Fruit fly (Drosophila melanogaster): ENCODE results near the gene asun.

asun gene

DNA sequence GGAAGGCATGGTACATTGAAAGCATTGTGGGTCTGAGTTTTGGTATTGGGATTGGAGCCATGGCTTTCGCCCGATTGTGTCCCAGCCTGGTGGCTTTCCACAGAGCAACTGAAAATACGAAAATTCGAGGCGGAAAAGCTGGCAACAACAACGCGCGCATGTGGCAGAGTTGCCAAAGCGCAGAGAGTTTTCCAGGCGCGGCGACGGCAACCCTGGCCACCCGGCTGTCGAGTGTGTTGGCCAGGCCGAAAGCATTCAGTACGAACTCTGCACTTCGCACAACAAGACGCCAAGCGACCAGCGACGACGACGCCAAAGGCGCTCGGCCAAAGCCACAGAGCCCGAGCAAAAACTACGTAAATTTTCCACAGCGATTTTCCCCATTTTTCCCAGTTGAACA lies 38.3 kb upstream of the asun start:
- TF ChIP-seq CTCF (optimal IDR thresholded peaks at IDR 0.05) (no peak), CG8478 (optimal IDR thresholded peaks at IDR 0.05) (no peak)

- no peak for TF ChIP-seq CG8478 (optimal IDR thresholded peaks at IDR 0.05)
- no peak for TF ChIP-seq CTCF (optimal IDR thresholded peaks at IDR 0.05)
Measured at dm6 chr3R:16227074-16227473, 37.0 kb upstream of the asun start.

- TF ChIP-seq CTCF (optimal IDR thresholded peaks at IDR 0.05) (no peak), CG8478 (optimal IDR thresholded peaks at IDR 0.05) (peak; percentile 81)
Measured at dm6 chr3R:16228719-16229704, 35.1 kb upstream of the asun start.

DNA sequence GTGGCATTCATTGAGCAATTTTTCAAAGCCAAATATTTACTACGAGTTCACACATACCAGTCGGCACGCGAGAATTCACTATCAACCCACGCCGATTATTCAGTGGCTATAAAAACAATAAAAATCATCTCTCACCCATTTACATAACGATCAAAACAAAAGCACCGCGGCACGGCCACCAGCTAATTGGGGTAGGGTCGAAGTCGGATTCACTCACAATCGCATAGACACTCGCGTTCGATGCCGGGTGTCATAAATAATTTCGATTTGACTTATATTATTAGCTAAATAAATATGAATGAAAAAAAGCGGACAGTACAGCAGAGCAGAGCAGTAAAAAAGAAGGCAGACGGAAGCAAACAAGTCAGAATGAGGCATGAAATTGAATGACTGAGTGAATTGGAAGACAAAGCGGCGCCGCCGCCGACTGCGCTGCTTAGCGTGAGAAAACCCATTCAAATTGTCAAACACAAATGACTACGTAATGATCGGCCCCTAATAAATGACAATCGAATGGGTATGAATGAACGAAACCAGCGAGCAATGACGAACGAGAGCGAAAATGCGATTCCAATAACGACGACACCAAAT lies 33.9 kb upstream of the asun start:
- TF ChIP-seq CG8478 (optimal IDR thresholded peaks at IDR 0.05) (no peak), CTCF (optimal IDR thresholded peaks at IDR 0.05) (no peak)

DNA sequence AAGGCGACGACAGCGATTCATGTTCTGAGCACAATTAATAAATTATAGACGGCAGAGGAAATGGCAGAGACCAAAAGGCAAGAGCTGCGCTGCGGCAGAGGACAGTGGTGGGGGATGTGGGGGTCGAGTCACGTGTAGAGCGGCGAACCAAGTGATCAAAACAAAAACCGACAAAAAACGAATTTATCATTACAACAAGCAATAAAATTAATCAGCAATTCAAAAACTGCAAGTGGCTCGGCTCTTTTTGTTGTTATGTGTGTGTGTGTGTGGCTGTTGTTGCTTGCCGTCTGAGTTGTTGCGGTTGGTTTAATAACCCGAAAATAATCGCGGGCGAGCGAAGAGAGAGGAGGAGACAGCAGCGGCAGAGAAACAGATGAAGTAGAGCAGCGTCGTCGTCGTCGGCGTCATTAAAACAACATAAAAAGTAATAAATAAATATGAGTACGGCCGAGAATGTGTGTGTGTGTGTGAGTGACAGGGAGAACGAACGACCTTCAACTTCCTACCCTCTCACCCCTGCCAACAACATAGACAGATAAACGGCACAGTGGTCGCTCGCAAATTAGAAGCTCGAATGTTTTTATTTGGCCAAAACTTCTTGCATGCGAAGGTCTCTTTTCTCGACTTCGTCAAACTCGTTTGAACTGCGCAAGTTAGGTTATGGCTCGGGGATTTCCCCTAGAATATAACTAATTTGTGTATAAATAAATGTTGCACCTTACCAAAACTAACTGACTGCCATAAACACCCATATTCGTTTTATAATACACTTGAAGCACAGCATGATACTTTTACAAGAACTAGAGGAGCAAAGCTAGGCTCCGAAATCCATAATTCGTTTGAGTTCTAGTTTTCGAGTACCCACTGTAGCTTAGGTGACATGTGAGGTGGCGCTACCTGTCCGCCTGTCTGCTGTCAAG lies 32.4 kb upstream of the asun start:
- no peak for TF ChIP-seq CTCF (optimal IDR thresholded peaks at IDR 0.05)
- TF ChIP-seq CG8478 (optimal IDR thresholded peaks at IDR 0.05), result no peak

DNA sequence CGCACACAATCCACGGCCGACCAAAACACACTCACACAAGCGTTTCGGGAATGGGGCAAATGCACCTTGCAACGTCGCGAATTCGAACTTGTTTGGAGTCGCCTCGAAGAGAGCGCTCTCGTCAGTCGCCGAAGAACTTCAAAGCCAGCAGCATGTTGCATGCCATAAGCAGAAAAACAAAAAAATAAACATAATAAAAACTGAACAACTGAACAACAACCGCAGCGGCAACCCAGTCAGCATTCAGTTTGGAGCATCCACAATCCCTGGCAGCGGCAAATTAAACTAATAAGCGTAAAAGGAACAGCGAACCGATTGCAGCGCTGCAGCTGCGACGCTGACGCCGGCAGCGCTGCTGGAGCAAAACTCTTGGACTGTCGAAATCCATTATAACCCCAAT lies 31.5 kb upstream of the asun start:
- no peak for TF ChIP-seq CG8478 (optimal IDR thresholded peaks at IDR 0.05)
- no peak for TF ChIP-seq CTCF (optimal IDR thresholded peaks at IDR 0.05)

DNA sequence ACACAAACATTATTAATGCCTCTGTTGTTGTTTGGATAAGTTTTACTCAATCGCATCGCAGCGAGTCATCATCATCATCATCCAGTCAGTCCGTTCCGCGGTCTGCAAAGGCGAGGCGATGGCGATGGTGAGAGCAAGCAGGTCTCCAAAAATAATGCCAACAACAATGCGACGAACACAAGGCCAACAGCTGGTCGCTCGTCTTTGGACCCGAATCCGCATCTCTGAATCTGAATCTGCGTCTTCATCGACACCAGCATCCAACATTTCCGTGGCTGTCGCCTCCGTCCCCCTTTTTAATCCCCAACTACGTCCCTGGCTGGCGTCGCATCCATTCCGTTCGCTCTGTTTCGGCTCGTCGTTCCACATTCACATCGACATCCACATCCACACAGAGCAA lies 29.8 kb upstream of the asun start:
- TF ChIP-seq CTCF (optimal IDR thresholded peaks at IDR 0.05) (no peak), CG8478 (optimal IDR thresholded peaks at IDR 0.05) (no peak)

- TF ChIP-seq CG8478 (optimal IDR thresholded peaks at IDR 0.05) (no peak), CTCF (optimal IDR thresholded peaks at IDR 0.05) (no peak)
Measured at dm6 chr3R:16234745-16235149, 29.3 kb upstream of the asun start.

DNA sequence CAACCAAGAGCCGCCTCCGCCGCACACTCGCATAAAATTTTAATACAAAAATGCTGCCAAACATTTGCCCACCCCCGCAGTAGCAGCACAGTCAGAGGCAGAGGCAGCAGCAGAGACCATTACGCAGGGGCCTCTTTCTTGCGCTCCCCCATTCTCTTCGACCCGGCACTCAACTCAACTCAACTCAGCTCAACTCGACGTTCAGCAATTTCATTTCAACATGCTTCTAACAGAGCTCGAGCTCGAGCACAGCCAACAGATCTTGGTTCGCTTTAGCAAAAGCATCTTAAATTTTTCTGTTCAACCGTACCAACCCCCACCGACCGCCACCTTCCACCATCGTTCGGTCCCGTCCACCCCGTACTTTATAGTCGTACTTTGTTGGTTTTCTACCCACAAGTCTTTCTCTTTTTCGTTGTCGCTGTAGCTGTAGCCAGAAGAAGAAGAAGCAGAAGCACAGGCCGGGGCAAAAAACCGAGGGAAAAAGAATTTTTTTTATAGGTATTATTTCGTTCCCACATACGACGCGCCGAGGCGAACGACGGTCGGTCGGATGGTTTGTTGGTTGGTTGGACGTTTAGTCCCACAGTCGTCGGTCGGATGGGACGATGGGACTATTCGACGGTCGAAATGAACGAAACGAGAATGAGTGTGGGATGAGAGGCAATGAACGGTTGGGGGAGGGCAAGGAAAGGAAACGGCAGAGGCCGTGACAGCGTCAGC lies 28.7 kb upstream of the asun start:
- no peak for TF ChIP-seq CG8478 (optimal IDR thresholded peaks at IDR 0.05)
- no peak for TF ChIP-seq CTCF (optimal IDR thresholded peaks at IDR 0.05)

- no peak for TF ChIP-seq CG8478 (optimal IDR thresholded peaks at IDR 0.05)
Measured at dm6 chr3R:16235941-16236712, 27.9 kb upstream of the asun start.

DNA sequence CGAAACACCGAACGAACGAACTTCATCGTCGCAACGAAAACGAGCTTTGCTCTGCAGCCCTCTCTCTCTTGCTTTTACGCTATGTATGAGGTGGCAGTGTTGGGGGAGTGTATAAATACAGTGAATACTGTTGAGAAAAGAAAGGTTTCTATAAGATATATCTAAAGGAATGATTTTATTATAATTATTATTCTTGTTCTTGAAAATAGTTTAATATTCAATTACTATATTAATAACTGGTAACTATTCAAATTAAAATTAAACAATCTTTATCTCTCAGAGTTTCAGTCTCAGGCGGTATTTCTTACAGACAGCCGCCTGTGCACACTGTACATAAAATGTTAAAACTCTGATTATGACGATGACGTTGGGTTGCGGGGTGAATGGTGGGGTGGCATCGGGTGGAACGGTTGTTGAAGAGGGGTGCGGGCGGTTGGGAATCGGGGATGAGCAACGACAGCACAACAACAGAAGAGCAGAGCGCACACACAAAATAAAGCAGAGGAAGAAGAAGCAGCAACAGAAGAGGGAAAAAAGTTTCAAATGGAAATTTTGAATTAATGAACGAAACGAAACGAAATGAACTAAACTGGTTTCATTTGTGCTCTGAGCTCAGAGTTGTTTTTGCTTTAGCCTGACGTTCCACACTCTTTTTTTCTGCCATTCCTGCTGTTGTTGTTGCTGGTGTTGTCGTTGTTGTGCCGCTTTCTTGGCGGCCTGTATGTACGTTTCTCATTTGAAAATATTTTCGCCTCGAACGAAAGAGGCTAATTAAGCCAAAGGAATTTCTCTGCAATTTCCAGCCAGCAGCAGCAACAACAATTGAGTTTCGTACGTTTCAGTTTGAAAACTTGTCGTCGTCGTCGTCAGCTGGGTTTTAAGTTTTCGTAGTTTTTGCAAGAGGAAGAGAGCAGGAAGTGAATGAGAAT lies 27.1 kb upstream of the asun start:
- TF ChIP-seq CG8478 (optimal IDR thresholded peaks at IDR 0.05), result no peak
- TF ChIP-seq CTCF (optimal IDR thresholded peaks at IDR 0.05), result peak in 1 of 2 experiments; percentile 2

dm6 chr3R:16238016-16238710 lies 25.9 kb upstream of the asun start:
- TF ChIP-seq CG8478 (optimal IDR thresholded peaks at IDR 0.05), result no peak
- TF ChIP-seq CTCF (optimal IDR thresholded peaks at IDR 0.05), result no peak
